Worm (Caenorhabditis elegans) whole organism, young adult: ENCODE results near the gene F49C5.11.
"Not testable (repeated sequence)": the region's sequence is repeated elsewhere in the genome, so short reads cannot be mapped to it uniquely, and the experiment has no call there.

ENCODE experiments used
- cebp-1 ChIP-seq, 2 experiments: fragments of 200-800 bp in 1 of 2; sonication (Bioruptor generic) in 1 of 2; sonication (generic microtip) in 1 of 2; IDR thresholded peaks in 1 of 2; optimal IDR thresholded peaks in 1 of 2; 2 replicates each; pipeline versions ENCODE4 v1.3.6 to Lab custom; 2017 to 2022; ENCODE audit warnings: missing compliant biosample characterization in 2 of 2, missing genetic modification characterization in 2 of 2, mild to moderate bottlenecking in 1 of 2, missing genetic modification reagents in 1 of 2, moderate library complexity in 1 of 2
- egl-44 ChIP-seq: fragments of 200-800 bp; sonication (Bioruptor generic); IDR thresholded peaks from 2 replicates; pipeline ENCODE4 v1.3.6; 2022; ENCODE audit warnings: missing genetic modification reagents, missing genetic modification characterization, missing compliant biosample characterization
- him-1 ChIP-seq: sonication (generic microtip); optimal IDR thresholded peaks from 2 replicates; lab custom pipeline; 2016; ENCODE audit warnings: missing genotype, missing genetic modification reagents, missing genetic modification characterization, missing compliant biosample characterization
- lag-1 ChIP-seq: fragments of 200-800 bp; sonication (Bioruptor generic); IDR thresholded peaks from 2 replicates; pipeline ENCODE4 v1.3.6; 2022; ENCODE audit warnings: missing genetic modification reagents, missing genetic modification characterization, missing compliant biosample characterization
- mel-28 ChIP-seq: sonication (generic microtip); optimal IDR thresholded peaks from 2 replicates; lab custom pipeline; 2016; ENCODE audit warnings: borderline replicate concordance, mild to moderate bottlenecking, missing genetic modification characterization, missing compliant biosample characterization
- nhr-80 ChIP-seq: sonication (generic microtip); optimal IDR thresholded peaks from 2 replicates; lab custom pipeline; 2016; ENCODE audit warnings: missing genetic modification characterization, missing compliant biosample characterization
- rpc-1 ChIP-seq, 2 experiments: fragments of 150-350 bp in 1 of 2; sonication (generic microtip) in 1 of 2; optimal IDR thresholded peaks; 2 replicates each; lab custom pipeline; 2014 to 2018; ENCODE audit warnings: missing biosample characterization in 1 of 2, missing genetic modification characterization in 1 of 2, missing genetic modification reagents in 1 of 2, missing genotype in 1 of 2
- unc-130 ChIP-seq: sonication (generic microtip); optimal IDR thresholded peaks from 2 replicates; lab custom pipeline; 2016; ENCODE audit warnings: missing genetic modification reagents, missing genetic modification characterization, missing compliant biosample characterization
- unc-62 ChIP-seq: fragments of 150-350 bp; optimal IDR thresholded peaks from 2 replicates; lab custom pipeline; 2014; ENCODE audit warnings: missing biosample characterization, missing genetic modification reagents, missing genetic modification characterization

DNA sequence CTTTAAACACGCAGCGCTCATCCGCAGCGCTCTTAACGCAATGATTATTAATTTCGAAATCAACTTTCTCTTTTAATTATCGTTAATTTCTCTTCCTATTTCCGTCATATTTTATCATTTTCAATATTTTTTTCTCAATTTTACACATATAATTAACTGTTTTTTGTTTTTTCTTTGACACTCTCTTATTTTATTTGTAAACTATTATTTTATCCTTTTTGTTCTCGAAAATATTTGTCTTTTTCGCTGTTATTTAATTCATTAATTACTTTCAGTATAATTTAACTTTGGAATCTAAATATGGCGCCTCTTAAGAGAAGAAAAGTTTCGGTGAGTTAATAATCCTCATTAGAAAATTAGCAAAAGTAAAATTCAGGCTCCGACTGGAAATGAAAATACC lies 19.5 kb upstream of the F49C5.11 start, which contains the start of gene F49C5.3:
- not testable (repeated sequence) for TF ChIP-seq unc-62 (GFP tag; lab: Kevin White, UChicago); lag-1; unc-130 (GFP tag; lab: Kevin White, UChicago); mel-28 (tag; lab: Kevin White, UChicago); egl-44 (GFP tag; lab: Robert Waterston, UW); rpc-1 (optimal IDR thresholded peaks at IDR 0.05; lab: Kevin White, UChicago); rpc-1 (tag; optimal IDR thresholded peaks at IDR 0.05; lab: Kevin White, UChicago); cebp-1 (GFP tag; IDR thresholded peaks at IDR 0.05; lab: Robert Waterston, UW); cebp-1 (tag; optimal IDR thresholded peaks at IDR 0.05; lab: Kevin White, UChicago); nhr-80 (tag; lab: Kevin White, UChicago); him-1 (tag; lab: Kevin White, UChicago)
